Worm (Caenorhabditis elegans): ENCODE results near the gene ooc-5.

DNA sequence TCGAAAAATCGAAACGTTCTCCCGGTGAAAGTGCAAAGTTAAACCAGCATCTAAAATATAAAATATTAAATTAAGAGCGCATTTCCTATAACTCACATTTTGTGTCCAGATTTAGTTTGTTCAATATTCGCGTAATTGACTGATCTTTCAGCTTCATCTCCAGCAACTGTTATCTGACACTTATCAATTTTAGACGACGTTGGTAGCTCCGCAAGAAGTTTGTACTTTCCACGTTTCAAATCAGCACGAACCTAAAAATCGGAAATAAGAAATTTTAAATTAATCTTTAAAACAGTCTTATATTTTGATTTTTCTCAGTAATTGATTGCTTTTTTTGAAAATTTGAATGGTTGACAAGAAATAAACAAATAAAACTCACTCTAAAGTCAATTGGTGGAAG lies 24.7 kb downstream of the ooc-5 start:
- TF ChIP-seq F49E8.2 (tag; optimal IDR thresholded peaks at IDR 0.05; ENCODE audit: insufficient read depth) (no peak), dpl-1 (GFP tag; optimal IDR thresholded peaks at IDR 0.05) (no peak), madf-6 (GFP tag; IDR thresholded peaks at IDR 0.05) (no peak), B0035.1 (tag; optimal IDR thresholded peaks at IDR 0.05) (no peak), lin-40 (tag; optimal IDR thresholded peaks at IDR 0.05) (no peak), ccch-3 (GFP tag; optimal IDR thresholded peaks at IDR 0.05) (no peak), athp-1 (tag; optimal IDR thresholded peaks at IDR 0.05) (no peak), efl-1 (GFP tag; optimal IDR thresholded peaks at IDR 0.05) (no peak), nhr-27 (tag; optimal IDR thresholded peaks at IDR 0.05) (no peak)
